Comparison of ENCODE assay signal across 1 fruit fly cellular context in genomic region chr2L:2494515-2495098, dm6.
A peak's percentile ranks its signal among the peaks of the same experiment; 100 is the strongest.
TF ChIP-seq lines count a peak whose summit lies in the region.

No protein-coding gene starts in this region.

TF ChIP-seq in whole organism, embryonic, 481 proteins besides CTCF, POLR2A, EP300 and RAD21 (continued from another document and continues in another):
- TF ChIP-seq Lim3 (GFP tag; IDR thresholded peaks at IDR 0.05; lab: Robert Waterston, UW) (no peak), C15 (GFP tag; IDR thresholded peaks at IDR 0.05; lab: Robert Waterston, UW) (no peak), mam (GFP tag; optimal IDR thresholded peaks at IDR 0.05; lab: Kevin White, UChicago) (no peak), CG11560 (tag; IDR thresholded peaks at IDR 0.05; lab: Robert Waterston, UW) (no peak), CG9817 (tag; optimal IDR thresholded peaks at IDR 0.05; lab: Kevin White, UChicago) (no peak), Rfx (GFP tag; IDR thresholded peaks at IDR 0.05; lab: Robert Waterston, UW) (peak; percentile 10; the same call in 1 of the 2 replicates), Ets65A (GFP tag; lab: Kevin White, UChicago) (peak; percentile 48), klu (GFP tag; IDR thresholded peaks at IDR 0.05; lab: Robert Waterston, UW) (no peak), CG12104 (GFP tag; optimal IDR thresholded peaks at IDR 0.05; lab: Kevin White, UChicago) (peak; percentile 8), oc (tag; optimal IDR thresholded peaks at IDR 0.05; lab: Kevin White, UChicago) (no peak), ERR (GFP tag; optimal IDR thresholded peaks at IDR 0.05; lab: Kevin White, UChicago) (no peak), CG13624 (GFP tag; optimal IDR thresholded peaks at IDR 0.05; lab: Kevin White, UChicago) (no peak), dimm (GFP tag; IDR thresholded peaks at IDR 0.05; lab: Robert Waterston, UW) (no peak), H2.0 (GFP tag; IDR thresholded peaks at IDR 0.05; lab: Robert Waterston, UW) (no peak), Abd-B (GFP tag; optimal IDR thresholded peaks at IDR 0.05; lab: Kevin White, UChicago) (no peak), fu2 (GFP tag; optimal IDR thresholded peaks at IDR 0.05; lab: Kevin White, UChicago) (no peak), h (optimal IDR thresholded peaks at IDR 0.05; lab: Kevin White, UChicago) (no peak), CG10267 (tag; optimal IDR thresholded peaks at IDR 0.05; lab: Kevin White, UChicago) (no peak), CG13775 (GFP tag; optimal IDR thresholded peaks at IDR 0.05; lab: Kevin White, UChicago) (no peak), CG3163 (GFP tag; optimal IDR thresholded peaks at IDR 0.05; lab: Kevin White, UChicago) (peak; percentile 22), Fer3 (tag; optimal IDR thresholded peaks at IDR 0.05; lab: Kevin White, UChicago) (no peak), CG17328 (GFP tag; IDR thresholded peaks at IDR 0.05; lab: Robert Waterston, UW) (no peak), HLH4C (GFP tag; IDR thresholded peaks at IDR 0.05; lab: Robert Waterston, UW; ENCODE audit: partially characterized antibody) (no peak), Stat92E (GFP tag; optimal IDR thresholded peaks at IDR 0.05; lab: Kevin White, UChicago) (no peak), gfzf (GFP tag; optimal IDR thresholded peaks at IDR 0.05; lab: Kevin White, UChicago) (no peak), Sox102F (GFP tag; optimal IDR thresholded peaks at IDR 0.05; lab: Kevin White, UChicago) (peak; percentile 17), Usf (GFP tag; optimal IDR thresholded peaks at IDR 0.05; lab: Kevin White, UChicago) (no peak), Dref (GFP tag; IDR thresholded peaks at IDR 0.05; lab: Robert Waterston, UW) (no peak), Hr39 (optimal IDR thresholded peaks at IDR 0.05; lab: Kevin White, UChicago) (no peak), CG4730 (GFP tag; IDR thresholded peaks at IDR 0.05; lab: Robert Waterston, UW) (no peak), Blimp-1 (GFP tag; optimal IDR thresholded peaks at IDR 0.05; lab: Kevin White, UChicago) (no peak), CG11504 (tag; optimal IDR thresholded peaks at IDR 0.05; lab: Kevin White, UChicago) (peak; percentile 49), amos (GFP tag; IDR thresholded peaks at IDR 0.05; lab: Robert Waterston, UW; ENCODE audit: partially characterized antibody) (no peak), MBD-R2 (GFP tag; IDR thresholded peaks at IDR 0.05; lab: Robert Waterston, UW) (no peak), CG15601 (tag; optimal IDR thresholded peaks at IDR 0.05; lab: Kevin White, UChicago) (peak; percentile 6), CG4404 (GFP tag; IDR thresholded peaks at IDR 0.05; lab: Robert Waterston, UW) (no peak), en (GFP tag; optimal IDR thresholded peaks at IDR 0.05; lab: Kevin White, UChicago) (peak; percentile 18), sd (tag; optimal IDR thresholded peaks at IDR 0.05; lab: Kevin White, UChicago) (no peak), ewg (GFP tag; optimal IDR thresholded peaks at IDR 0.05; lab: Kevin White, UChicago) (no peak), CG2116 (GFP tag; optimal IDR thresholded peaks at IDR 0.05; lab: Kevin White, UChicago) (peak; percentile 23), tll (GFP tag; optimal IDR thresholded peaks at IDR 0.05; lab: Kevin White, UChicago) (no peak), gsb-n (tag; optimal IDR thresholded peaks at IDR 0.05; lab: Kevin White, UChicago) (no peak), CG13287 (GFP tag; IDR thresholded peaks at IDR 0.05; lab: Robert Waterston, UW; ENCODE audit: partially characterized antibody) (no peak), CG17568 (GFP tag; optimal IDR thresholded peaks at IDR 0.05; lab: Kevin White, UChicago) (no peak), org-1 (GFP tag; optimal IDR thresholded peaks at IDR 0.05; lab: Kevin White, UChicago) (peak; percentile 49), CG10565 (GFP tag; optimal IDR thresholded peaks at IDR 0.05; lab: Kevin White, UChicago) (no peak), lmd (GFP tag; IDR thresholded peaks at IDR 0.05; lab: Robert Waterston, UW) (no peak), Atf3 (GFP tag; optimal IDR thresholded peaks at IDR 0.05; lab: Kevin White, UChicago) (no peak), CG17359 (tag; optimal IDR thresholded peaks at IDR 0.05; lab: Kevin White, UChicago) (peak; percentile 33), CG13296 (GFP tag; optimal IDR thresholded peaks at IDR 0.05; lab: Kevin White, UChicago) (no peak), tin (GFP tag; optimal IDR thresholded peaks at IDR 0.05; lab: Kevin White, UChicago) (no peak), CrebB (tag; optimal IDR thresholded peaks at IDR 0.05; lab: Kevin White, UChicago) (peak; percentile 5), CG16779 (GFP tag; IDR thresholded peaks at IDR 0.05; lab: Robert Waterston, UW) (no peak), CG6654 (GFP tag; optimal IDR thresholded peaks at IDR 0.05; lab: Kevin White, UChicago) (no peak), CG16863 (GFP tag; optimal IDR thresholded peaks at IDR 0.05; lab: Kevin White, UChicago) (no peak), pita (GFP tag; optimal IDR thresholded peaks at IDR 0.05; lab: Kevin White, UChicago) (no peak), Elba2 (GFP tag; optimal IDR thresholded peaks at IDR 0.05; lab: Kevin White, UChicago) (no peak), Doc3 (GFP tag; IDR thresholded peaks at IDR 0.05; lab: Robert Waterston, UW; ENCODE audit: partially characterized antibody) (no peak), YL-1 (GFP tag; optimal IDR thresholded peaks at IDR 0.05; lab: Kevin White, UChicago) (no peak), mld (GFP tag; IDR thresholded peaks at IDR 0.05; lab: Robert Waterston, UW; ENCODE audit: partially characterized antibody) (no peak), Neu2 (GFP tag; optimal IDR thresholded peaks at IDR 0.05; lab: Kevin White, UChicago; ENCODE audit: borderline replicate concordance) (no peak), CG30403 (GFP tag; optimal IDR thresholded peaks at IDR 0.05; lab: Kevin White, UChicago) (no peak), sob (GFP tag; IDR thresholded peaks at IDR 0.05; lab: Robert Waterston, UW) (no peak), CG6683 (GFP tag; optimal IDR thresholded peaks at IDR 0.05; lab: Kevin White, UChicago) (no peak), pros (GFP tag; optimal IDR thresholded peaks at IDR 0.05; lab: Kevin White, UChicago) (no peak), D (optimal IDR thresholded peaks at IDR 0.05; lab: Kevin White, UChicago) (no peak), D (GFP tag; optimal IDR thresholded peaks at IDR 0.05; lab: Kevin White, UChicago) (peak; percentile 36), fd64A (GFP tag; optimal IDR thresholded peaks at IDR 0.05; lab: Kevin White, UChicago) (no peak), bowl (GFP tag; IDR thresholded peaks at IDR 0.05; lab: Robert Waterston, UW) (no peak), CG8478 (optimal IDR thresholded peaks at IDR 0.05; lab: Kevin White, UChicago) (no peak), CG1832 (GFP tag; optimal IDR thresholded peaks at IDR 0.05; lab: Kevin White, UChicago) (no peak), CG16813 (GFP tag; IDR thresholded peaks at IDR 0.05; lab: Robert Waterston, UW; ENCODE audit: partially characterized antibody) (no peak), vfl (GFP tag; optimal IDR thresholded peaks at IDR 0.05; lab: Kevin White, UChicago) (no peak), CG1024 (GFP tag; IDR thresholded peaks at IDR 0.05; lab: Robert Waterston, UW) (0 out of 2 replicates have a peak, but pooled peaks have one; percentile 2), CG12659 (GFP tag; optimal IDR thresholded peaks at IDR 0.05; lab: Kevin White, UChicago) (no peak), emc (GFP tag; optimal IDR thresholded peaks at IDR 0.05; lab: Kevin White, UChicago) (no peak), CG12744 (GFP tag; optimal IDR thresholded peaks at IDR 0.05; lab: Kevin White, UChicago) (no peak), p53 (GFP tag; optimal IDR thresholded peaks at IDR 0.05; lab: Kevin White, UChicago) (no peak), CG12071 (GFP tag; optimal IDR thresholded peaks at IDR 0.05; lab: Kevin White, UChicago) (peak; percentile 13), sens-2 (GFP tag; IDR thresholded peaks at IDR 0.05; lab: Robert Waterston, UW) (no peak), CG31365 (tag; optimal IDR thresholded peaks at IDR 0.05; lab: Kevin White, UChicago) (no peak), Chrac-16 (GFP tag; optimal IDR thresholded peaks at IDR 0.05; lab: Kevin White, UChicago) (no peak), CG3995 (GFP tag; optimal IDR thresholded peaks at IDR 0.05; lab: Kevin White, UChicago) (no peak), CG2120 (GFP tag; optimal IDR thresholded peaks at IDR 0.05; lab: Kevin White, UChicago) (peak; percentile 6), sens (GFP tag; lab: Kevin White, UChicago) (peak; percentile 82), Camta (GFP tag; optimal IDR thresholded peaks at IDR 0.05; lab: Kevin White, UChicago) (peak; percentile 15), cas (GFP tag; IDR thresholded peaks at IDR 0.05; lab: Robert Waterston, UW) (no peak), hb (GFP tag; IDR thresholded peaks at IDR 0.05; lab: Robert Waterston, UW; ENCODE audit: partially characterized antibody) (no peak), CG14710 (tag; optimal IDR thresholded peaks at IDR 0.05; lab: Kevin White, UChicago) (peak; percentile 11), tup (GFP tag; optimal IDR thresholded peaks at IDR 0.05; lab: Kevin White, UChicago) (no peak), D19A (tag; optimal IDR thresholded peaks at IDR 0.05; lab: Kevin White, UChicago) (peak; percentile 21), Opbp (GFP tag; IDR thresholded peaks at IDR 0.05; lab: Robert Waterston, UW; ENCODE audit: partially characterized antibody) (no peak), CG4328 (GFP tag; optimal IDR thresholded peaks at IDR 0.05; lab: Kevin White, UChicago) (no peak), unpg (GFP tag; optimal IDR thresholded peaks at IDR 0.05; lab: Kevin White, UChicago) (peak; percentile 16), Aef1 (GFP tag; IDR thresholded peaks at IDR 0.05; lab: Robert Waterston, UW) (no peak), ci (GFP tag; IDR thresholded peaks at IDR 0.05; lab: Robert Waterston, UW) (no peak), CG9727 (GFP tag; optimal IDR thresholded peaks at IDR 0.05; lab: Kevin White, UChicago) (peak; percentile 72), CG9876 (GFP tag; optimal IDR thresholded peaks at IDR 0.05; lab: Kevin White, UChicago) (no peak), cato (GFP tag; optimal IDR thresholded peaks at IDR 0.05; lab: Kevin White, UChicago; ENCODE audit: borderline replicate concordance) (no peak), CG14014 (GFP tag; IDR thresholded peaks at IDR 0.05; lab: Robert Waterston, UW) (no peak), ttk (GFP tag; IDR thresholded peaks at IDR 0.05; lab: Robert Waterston, UW) (0 out of 2 replicates have a peak, but pooled peaks have one; percentile 25), CG33213 (GFP tag; optimal IDR thresholded peaks at IDR 0.05; lab: Kevin White, UChicago) (no peak), E2f1 (GFP tag; IDR thresholded peaks at IDR 0.05; lab: Robert Waterston, UW) (no peak), CkIIα-i1 (GFP tag; IDR thresholded peaks at IDR 0.05; lab: Robert Waterston, UW) (no peak), CG11456 (GFP tag; IDR thresholded peaks at IDR 0.05; lab: Robert Waterston, UW) (no peak), aop (GFP tag; IDR thresholded peaks at IDR 0.05; lab: Robert Waterston, UW) (no peak), CG11695 (GFP tag; IDR thresholded peaks at IDR 0.05; lab: Robert Waterston, UW) (no peak), knrl (GFP tag; IDR thresholded peaks at IDR 0.05; lab: Robert Waterston, UW; ENCODE audit: partially characterized antibody) (no peak), Oli (tag; optimal IDR thresholded peaks at IDR 0.05; lab: Kevin White, UChicago) (peak; percentile 8), CG11093 (GFP tag; IDR thresholded peaks at IDR 0.05; lab: Robert Waterston, UW) (no peak), toy (GFP tag; IDR thresholded peaks at IDR 0.05; lab: Robert Waterston, UW) (no peak), CG31441 (GFP tag; IDR thresholded peaks at IDR 0.05; lab: Robert Waterston, UW) (no peak), D19B (GFP tag; optimal IDR thresholded peaks at IDR 0.05; lab: Kevin White, UChicago) (peak; percentile 69), ken (GFP tag; IDR thresholded peaks at IDR 0.05; lab: Robert Waterston, UW) (no peak), zfh1 (GFP tag; IDR thresholded peaks at IDR 0.05; lab: Robert Waterston, UW) (no peak), az2 (GFP tag; optimal IDR thresholded peaks at IDR 0.05; lab: Kevin White, UChicago) (no peak), sug (tag; optimal IDR thresholded peaks at IDR 0.05; lab: Kevin White, UChicago) (no peak), ara (GFP tag; IDR thresholded peaks at IDR 0.05; lab: Robert Waterston, UW) (peak; percentile 34; the same call in 1 of the 2 replicates), CG2129 (GFP tag; IDR thresholded peaks at IDR 0.05; lab: Robert Waterston, UW; ENCODE audit: partially characterized antibody) (no peak), CG18011 (GFP tag; optimal IDR thresholded peaks at IDR 0.05; lab: Kevin White, UChicago) (no peak), seq (GFP tag; IDR thresholded peaks at IDR 0.05; lab: Robert Waterston, UW) (0 out of 2 replicates have a peak, but pooled peaks have one; percentile 27), slp2 (GFP tag; optimal IDR thresholded peaks at IDR 0.05; lab: Kevin White, UChicago) (peak; percentile 9), disco-r (GFP tag; optimal IDR thresholded peaks at IDR 0.05; lab: Kevin White, UChicago) (peak; percentile 53), repo (GFP tag; optimal IDR thresholded peaks at IDR 0.05; lab: Kevin White, UChicago) (peak; percentile 20), Hand (GFP tag; optimal IDR thresholded peaks at IDR 0.05; lab: Kevin White, UChicago) (no peak), dmrt99B (tag; optimal IDR thresholded peaks at IDR 0.05; lab: Kevin White, UChicago) (no peak), CG12219 (GFP tag; optimal IDR thresholded peaks at IDR 0.05; lab: Kevin White, UChicago) (no peak), Sry-β (GFP tag; optimal IDR thresholded peaks at IDR 0.05; lab: Kevin White, UChicago) (no peak), CG11085 (GFP tag; IDR thresholded peaks at IDR 0.05; lab: Robert Waterston, UW) (no peak), Kr (GFP tag; optimal IDR thresholded peaks at IDR 0.05; lab: Kevin White, UChicago) (no peak), CG18262 (tag; optimal IDR thresholded peaks at IDR 0.05; lab: Kevin White, UChicago) (no peak), scrt (GFP tag; optimal IDR thresholded peaks at IDR 0.05; lab: Kevin White, UChicago) (no peak), pum (GFP tag; optimal IDR thresholded peaks at IDR 0.05; lab: Kevin White, UChicago) (peak; percentile 17), Tbp (GFP tag; optimal IDR thresholded peaks at IDR 0.05; lab: Kevin White, UChicago) (no peak), row (GFP tag; IDR thresholded peaks at IDR 0.05; lab: Robert Waterston, UW) (no peak), tgo (GFP tag; IDR thresholded peaks at IDR 0.05; lab: Robert Waterston, UW) (no peak), CG9797 (GFP tag; optimal IDR thresholded peaks at IDR 0.05; lab: Kevin White, UChicago) (no peak), CG16815 (GFP tag; optimal IDR thresholded peaks at IDR 0.05; lab: Kevin White, UChicago) (no peak), Gug (GFP tag; IDR thresholded peaks at IDR 0.05; lab: Robert Waterston, UW) (no peak)
